2 worm cellular contexts compared by ENCODE assay signal in the genomic region with DNA sequence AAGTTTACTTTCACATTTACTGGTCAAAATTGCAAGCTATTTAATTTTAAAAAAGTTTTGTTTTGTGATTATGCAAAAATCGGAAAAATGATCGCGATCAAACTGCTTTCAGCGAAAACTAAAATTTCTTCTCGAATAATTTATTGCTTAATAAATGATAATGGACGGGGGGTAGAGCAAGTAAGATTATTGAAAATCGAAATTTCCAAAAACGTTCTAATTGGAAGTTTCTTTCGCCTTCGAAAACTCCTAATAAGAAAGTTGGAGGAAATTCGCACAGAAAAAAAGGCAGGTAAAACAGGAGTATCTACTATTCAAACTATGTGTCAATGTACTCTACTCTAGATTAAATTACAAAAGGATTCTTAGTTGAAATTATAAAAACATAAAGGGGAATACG.
TF ChIP-seq lines count a peak whose summit lies in the region.

No protein-coding gene starts in this region.

TF ChIP-seq in whole organism, L4 larva, 104 proteins besides CTCF, POLR2A, EP300 and RAD21 (continues in another document):
- TF ChIP-seq Y48G9A.11 (GFP tag; IDR thresholded peaks at IDR 0.05; lab: Robert Waterston, UW) (peak; percentile 60), madf-9 (GFP tag; conservative IDR thresholded peaks at IDR 0.05; lab: Robert Waterston, UW) (no peak), ceh-28 (tag; optimal IDR thresholded peaks at IDR 0.05; lab: Kevin White, UChicago) (no peak), pha-4 (GFP tag; IDR thresholded peaks at IDR 0.05; lab: Robert Waterston, UW) (0 out of 2 replicates have a peak, but pooled peaks have one; percentile 56), pha-4 (tag; optimal IDR thresholded peaks at IDR 0.05; lab: Kevin White, UChicago) (no peak), nhr-6 (tag; optimal IDR thresholded peaks at IDR 0.05; lab: Kevin White, UChicago) (no peak), nhr-102 (tag; optimal IDR thresholded peaks at IDR 0.05; lab: Kevin White, UChicago) (no peak), attf-4 (tag; optimal IDR thresholded peaks at IDR 0.05; lab: Kevin White, UChicago) (no peak), cey-2 (tag; optimal IDR thresholded peaks at IDR 0.05; lab: Kevin White, UChicago; ENCODE audit: borderline replicate concordance, insufficient read depth) (no peak), ZK337.2 (GFP tag; IDR thresholded peaks at IDR 0.05; lab: Robert Waterston, UW) (no peak), aha-1 (tag; lab: Kevin White, UChicago) (no peak), dmd-8 (GFP tag; IDR thresholded peaks at IDR 0.05; lab: Robert Waterston, UW) (no peak), snpc-4 (tag; optimal IDR thresholded peaks at IDR 0.05; lab: Kevin White, UChicago) (no peak), lim-7 (GFP tag; IDR thresholded peaks at IDR 0.05; lab: Robert Waterston, UW) (0 out of 2 replicates have a peak, but pooled peaks have one; percentile 6), spr-3 (GFP tag; optimal IDR thresholded peaks at IDR 0.05; lab: Kevin White, UChicago) (no peak), arid-1 (GFP tag; conservative IDR thresholded peaks at IDR 0.05; lab: Robert Waterston, UW) (peak; percentile 45; the same call in 1 of the 2 replicates), ctbp-1 (GFP tag; IDR thresholded peaks at IDR 0.05; lab: Robert Waterston, UW) (0 out of 2 replicates have a peak, but pooled peaks have one; percentile 29), unc-39 (tag; optimal IDR thresholded peaks at IDR 0.05; lab: Kevin White, UChicago) (no peak), fkh-10 (GFP tag; optimal IDR thresholded peaks at IDR 0.05; lab: Kevin White, UChicago) (no peak), lir-3 (tag; optimal IDR thresholded peaks at IDR 0.05; lab: Kevin White, UChicago) (no peak), aly-2 (tag; optimal IDR thresholded peaks at IDR 0.05; lab: Kevin White, UChicago) (peak; percentile 84), hlh-30 (tag; optimal IDR thresholded peaks at IDR 0.05; lab: Kevin White, UChicago; ENCODE audit: insufficient read depth) (no peak), unc-130 (GFP tag; optimal IDR thresholded peaks at IDR 0.05; lab: Kevin White, UChicago) (peak; percentile 45), zip-11 (GFP tag; IDR thresholded peaks at IDR 0.05; lab: Robert Waterston, UW) (no peak), F49E8.2 (tag; optimal IDR thresholded peaks at IDR 0.05; lab: Kevin White, UChicago; ENCODE audit: borderline replicate concordance) (peak; percentile 83), egl-43 (GFP tag; IDR thresholded peaks at IDR 0.05; lab: Robert Waterston, UW) (peak; percentile 30; the same call in 1 of the 2 replicates), nhr-48 (tag; optimal IDR thresholded peaks at IDR 0.05; lab: Kevin White, UChicago) (no peak), ceh-20 (GFP tag; IDR thresholded peaks at IDR 0.05; lab: Robert Waterston, UW) (no peak), F26F4.8 (GFP tag; conservative IDR thresholded peaks at IDR 0.05; lab: Robert Waterston, UW) (no peak), Y105C5A.15 (GFP tag; IDR thresholded peaks at IDR 0.05; lab: Robert Waterston, UW) (0 out of 2 replicates have a peak, but pooled peaks have one; percentile 63), ceh-44 (GFP tag; IDR thresholded peaks at IDR 0.05; lab: Robert Waterston, UW) (no peak), pqm-1 (tag; optimal IDR thresholded peaks at IDR 0.05; lab: Kevin White, UChicago) (no peak), lin-1 (GFP tag; IDR thresholded peaks at IDR 0.05; lab: Robert Waterston, UW) (peak; percentile 39; the same call in 1 of the 2 replicates), gei-8 (GFP tag; optimal IDR thresholded peaks at IDR 0.05; lab: Kevin White, UChicago) (no peak), madf-5 (GFP tag; IDR thresholded peaks at IDR 0.05; lab: Robert Waterston, UW) (no peak), dmd-6 (GFP tag; IDR thresholded peaks at IDR 0.05; lab: Robert Waterston, UW) (no peak), daf-16 (GFP tag; optimal IDR thresholded peaks at IDR 0.05; lab: Kevin White, UChicago) (peak in 1 of 2 experiments; percentile 36), daf-16 (tag; optimal IDR thresholded peaks at IDR 0.05; lab: Kevin White, UChicago) (no peak), nhr-76 (tag; optimal IDR thresholded peaks at IDR 0.05; lab: Kevin White, UChicago) (no peak), Y5F2A.4 (GFP tag; optimal IDR thresholded peaks at IDR 0.05; lab: Kevin White, UChicago) (peak; percentile 18), snpc-1.2 (GFP tag; IDR thresholded peaks at IDR 0.05; lab: Robert Waterston, UW) (peak; percentile 66; the same call in 1 of the 2 replicates), php-3 (GFP tag; IDR thresholded peaks at IDR 0.05; lab: Robert Waterston, UW) (no peak), ceh-62 (tag; optimal IDR thresholded peaks at IDR 0.05; lab: Kevin White, UChicago) (no peak)

TF ChIP-seq in whole organism, young adult, 124 proteins besides CTCF, POLR2A, EP300 and RAD21 (continues in another document):
- TF ChIP-seq lin-26 (GFP tag; IDR thresholded peaks at IDR 0.05; lab: Robert Waterston, UW) = no peak; the same call in 1 of the 2 replicates
- TF ChIP-seq zim-3 (tag; optimal IDR thresholded peaks at IDR 0.05; lab: Kevin White, UChicago) = peak; percentile 63
- peak; percentile 70 for TF ChIP-seq ekl-4 (GFP tag; IDR thresholded peaks at IDR 0.05; lab: Robert Waterston, UW)
- TF ChIP-seq sdz-38 (tag; optimal IDR thresholded peaks at IDR 0.05; lab: Kevin White, UChicago) = no peak
- TF ChIP-seq cebp-2 (GFP tag; IDR thresholded peaks at IDR 0.05; lab: Robert Waterston, UW) = peak; percentile 61; the same call in 1 of the 2 replicates
- TF ChIP-seq lin-54 (GFP tag; optimal IDR thresholded peaks at IDR 0.05; lab: Kevin White, UChicago) = peak; percentile 52
- TF ChIP-seq Y79H2A.3 (GFP tag; conservative IDR thresholded peaks at IDR 0.05; lab: Robert Waterston, UW) = 0 out of 2 replicates have a peak, but pooled peaks have one; percentile 44
- TF ChIP-seq die-1 (tag; optimal IDR thresholded peaks at IDR 0.05; lab: Kevin White, UChicago) = peak; percentile 54
- TF ChIP-seq ztf-18 (tag; optimal IDR thresholded peaks at IDR 0.05; lab: Kevin White, UChicago) = no peak
- TF ChIP-seq tlf-1 (GFP tag; optimal IDR thresholded peaks at IDR 0.05; lab: Kevin White, UChicago) = peak; percentile 72
- peak; percentile 69 for TF ChIP-seq ceh-79 (tag; optimal IDR thresholded peaks at IDR 0.05; lab: Kevin White, UChicago)
- peak; percentile 77 for TF ChIP-seq hsf-1 (GFP tag; IDR thresholded peaks at IDR 0.05; lab: Robert Waterston, UW)
- no peak for TF ChIP-seq madf-8 (GFP tag; conservative IDR thresholded peaks at IDR 0.05; lab: Robert Waterston, UW)
- peak; percentile 89 for TF ChIP-seq Y53G8AR.9 (GFP tag; conservative IDR thresholded peaks at IDR 0.05; lab: Robert Waterston, UW)
- no peak for TF ChIP-seq snpc-4 (GFP tag; optimal IDR thresholded peaks at IDR 0.05; lab: Kevin White, UChicago)
- peak in 3 of 4 experiments; percentile 9 to 49 (median 48) for TF ChIP-seq snpc-4 (tag; optimal IDR thresholded peaks at IDR 0.05; lab: Kevin White, UChicago)
- TF ChIP-seq B0336.3 (GFP tag; IDR thresholded peaks at IDR 0.05; lab: Robert Waterston, UW) = peak; percentile 69
- TF ChIP-seq atf-7 (tag; optimal IDR thresholded peaks at IDR 0.05; lab: Kevin White, UChicago) = peak; percentile 68
- peak; percentile 52 for TF ChIP-seq xnd-1 (tag; optimal IDR thresholded peaks at IDR 0.05; lab: Kevin White, UChicago)
- TF ChIP-seq ccch-3 (GFP tag; optimal IDR thresholded peaks at IDR 0.05; lab: Kevin White, UChicago) = no peak
- 0 out of 2 replicates have a peak, but pooled peaks have one; percentile 31 for TF ChIP-seq ztf-25 (GFP tag; IDR thresholded peaks at IDR 0.05; lab: Robert Waterston, UW)
- TF ChIP-seq F10E7.11 (tag; optimal IDR thresholded peaks at IDR 0.05; lab: Kevin White, UChicago) = peak; percentile 79
- peak; percentile 68 for TF ChIP-seq madf-6 (GFP tag; IDR thresholded peaks at IDR 0.05; lab: Robert Waterston, UW)
- peak; percentile 77 for TF ChIP-seq snpc-1.3 (tag; optimal IDR thresholded peaks at IDR 0.05; lab: Kevin White, UChicago; ENCODE audit: insufficient read depth)
- peak; percentile 82 for TF ChIP-seq F49E8.2 (tag; optimal IDR thresholded peaks at IDR 0.05; lab: Kevin White, UChicago; ENCODE audit: insufficient read depth)
- TF ChIP-seq unc-130 (GFP tag; optimal IDR thresholded peaks at IDR 0.05; lab: Kevin White, UChicago) = peak; percentile 69
- peak; percentile 47 for TF ChIP-seq tbp1 (GFP tag; optimal IDR thresholded peaks at IDR 0.05; lab: Kevin White, UChicago)
- TF ChIP-seq nfya-2 (GFP tag; IDR thresholded peaks at IDR 0.05; lab: Robert Waterston, UW) = peak; percentile 83; the same call in 1 of the 2 replicates
- no peak for TF ChIP-seq sptf-2 (GFP tag; optimal IDR thresholded peaks at IDR 0.05; lab: Kevin White, UChicago)
- TF ChIP-seq dox-1 (GFP tag; IDR thresholded peaks at IDR 0.05; lab: Robert Waterston, UW) = peak; percentile 3; the same call in 1 of the 2 replicates
- peak; percentile 82 for TF ChIP-seq repo-1 (tag; optimal IDR thresholded peaks at IDR 0.05; lab: Kevin White, UChicago)
- TF ChIP-seq snpc-1.1 (tag; optimal IDR thresholded peaks at IDR 0.05; lab: Kevin White, UChicago; ENCODE audit: insufficient read depth) = peak; percentile 63
- TF ChIP-seq ceh-40 (GFP tag; IDR thresholded peaks at IDR 0.05; lab: Robert Waterston, UW) = no peak
- no peak for TF ChIP-seq cebp-1 (GFP tag; IDR thresholded peaks at IDR 0.05; lab: Robert Waterston, UW)
- TF ChIP-seq cebp-1 (tag; optimal IDR thresholded peaks at IDR 0.05; lab: Kevin White, UChicago) = peak; percentile 41
- TF ChIP-seq mes-4 (tag; optimal IDR thresholded peaks at IDR 0.05; lab: Kevin White, UChicago) = peak; percentile 83
- peak; percentile 88 for TF ChIP-seq athp-1 (tag; optimal IDR thresholded peaks at IDR 0.05; lab: Kevin White, UChicago)
- TF ChIP-seq unc-62 (GFP tag; optimal IDR thresholded peaks at IDR 0.05; lab: Kevin White, UChicago) = no peak
- 0 out of 2 replicates have a peak, but pooled peaks have one; percentile 29 for TF ChIP-seq attf-6 (GFP tag; IDR thresholded peaks at IDR 0.05; lab: Robert Waterston, UW)
- TF ChIP-seq mcd-1 (GFP tag; IDR thresholded peaks at IDR 0.05; lab: Robert Waterston, UW) = no peak
- peak; percentile 42 for TF ChIP-seq chd-7 (tag; optimal IDR thresholded peaks at IDR 0.05; lab: Kevin White, UChicago)
- peak; percentile 15 for TF ChIP-seq T26A5.8 (tag; optimal IDR thresholded peaks at IDR 0.05; lab: Kevin White, UChicago)
- TF ChIP-seq madf-3 (GFP tag; IDR thresholded peaks at IDR 0.05; lab: Robert Waterston, UW) = peak; percentile 85
- no peak for TF ChIP-seq aptf-2 (GFP tag; conservative IDR thresholded peaks at IDR 0.05; lab: Robert Waterston, UW)
- peak; percentile 41 for TF ChIP-seq lsl-1 (GFP tag; optimal IDR thresholded peaks at IDR 0.05; lab: Kevin White, UChicago)
- TF ChIP-seq him-1 (tag; optimal IDR thresholded peaks at IDR 0.05; lab: Kevin White, UChicago) = peak; percentile 63

Comparison
In these comparisons a context has a peak if more than half of its experiments do, and no peak if none do; other contexts are left out.
1. Of the 7 proteins assayed by ChIP-seq in both whole organism, young adult and whole organism, L4 larva: peak only in whole organism, young adult: snpc-4; only in whole organism, L4 larva: none; in both: F49E8.2 and unc-130; in neither: 2; mixed calls (peak in some experiments, not most) for 2.